Fruit fly (Drosophila melanogaster) whole organism, prepupa: ENCODE measurements around the gene gammaCOP.

Experiments
- CG32006 ChIP-seq: fragments of 200-800 bp; sonication (Bioruptor generic); optimal IDR thresholded peaks from 3 replicates; lab custom pipeline; 2017; ENCODE audit warnings: missing biosample characterization, mild to moderate bottlenecking, missing genetic modification characterization
- achi ChIP-seq: fragments of 200-800 bp; sonication (Bioruptor generic); optimal IDR thresholded peaks from 3 replicates; lab custom pipeline; 2016; ENCODE audit warnings: missing biosample characterization, missing genetic modification characterization
- cyc ChIP-seq: fragments of 200-800 bp; sonication (Bioruptor generic); optimal IDR thresholded peaks from 3 replicates; lab custom pipeline; 2016; ENCODE audit warnings: missing biosample characterization, missing genetic modification characterization

DNA sequence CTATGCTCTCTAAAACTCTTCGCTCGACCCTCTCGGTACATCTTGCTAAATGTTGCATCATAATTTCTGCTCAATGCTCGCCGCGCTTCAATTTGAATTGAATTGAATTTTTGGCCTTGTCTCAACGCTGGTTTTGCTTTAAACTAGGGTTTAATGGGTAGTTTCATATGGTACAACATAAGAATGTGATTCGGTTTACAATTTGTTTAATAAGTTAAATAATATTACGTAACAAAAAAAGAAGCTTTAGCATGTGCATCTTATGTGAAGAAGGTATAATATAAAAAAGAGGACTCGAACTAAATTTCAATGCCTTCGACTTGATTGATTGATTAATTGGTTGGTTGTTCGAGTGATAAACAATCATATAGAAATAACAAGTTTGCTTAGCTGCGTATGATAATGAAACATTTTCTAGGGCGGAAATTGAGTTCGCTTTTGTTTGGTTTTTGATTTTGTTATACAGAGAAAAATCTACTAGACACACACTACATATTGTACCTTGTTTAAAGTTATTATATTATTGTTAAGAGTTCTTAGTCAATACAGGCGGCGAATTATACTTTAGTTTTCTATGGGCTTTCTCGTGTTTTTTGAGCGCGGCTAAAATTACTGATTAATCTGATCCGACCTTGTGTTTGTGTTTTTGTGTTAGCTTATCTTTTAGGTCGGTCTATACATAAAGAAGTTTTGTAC lies 25.9 kb downstream of the gammaCOP start:
- TF ChIP-seq cyc (GFP tag; lab: Kevin White, UChicago), result no peak
- TF ChIP-seq achi, result no peak
- TF ChIP-seq CG32006 (GFP tag; lab: Kevin White, UChicago), result no peak
